Worm (Caenorhabditis elegans) whole organism, young adult: ENCODE results near the gene T28A11.2.

Experiments used
- B0019.2 ChIP-seq: fragments of 200-800 bp; sonication (Bioruptor generic); conservative IDR thresholded peaks from 2 replicates; pipeline ENCODE4 v1.3.6; 2022; ENCODE audit warnings: missing genetic modification reagents, missing genetic modification characterization, missing compliant biosample characterization
- B0035.1 ChIP-seq: sonication (generic microtip); optimal IDR thresholded peaks from 2 replicates; lab custom pipeline; 2016; ENCODE audit warnings: missing genetic modification characterization, mild to moderate bottlenecking, missing compliant biosample characterization, missing genotype, missing genetic modification reagents
- B0336.3 ChIP-seq: fragments of 200-800 bp; sonication (Bioruptor generic); IDR thresholded peaks from 2 replicates; pipeline ENCODE4 v1.3.6; 2022; ENCODE audit warnings: missing genetic modification characterization, missing compliant biosample characterization
- C06A6.2 ChIP-seq: fragments of 200-800 bp; sonication (Bioruptor generic); conservative IDR thresholded peaks from 2 replicates; pipeline ENCODE4 v1.3.6; 2022; ENCODE audit warnings: missing genetic modification characterization, missing compliant biosample characterization
- D2030.7 ChIP-seq: fragments of 200-800 bp; sonication (Bioruptor generic); IDR thresholded peaks from 2 replicates; pipeline ENCODE4 v1.3.6; 2022; ENCODE audit warnings: missing genetic modification reagents, missing genetic modification characterization, missing compliant biosample characterization
- F10E7.11 ChIP-seq: sonication (generic microtip); optimal IDR thresholded peaks from 2 replicates; lab custom pipeline; 2017; ENCODE audit warnings: mild to moderate bottlenecking, missing genetic modification characterization, moderate library complexity, missing compliant biosample characterization
- F57A8.1 ChIP-seq: fragments of 200-800 bp; sonication (Bioruptor generic); optimal IDR thresholded peaks from 2 replicates; lab custom pipeline; 2018; ENCODE audit warnings: mild to moderate bottlenecking, missing genetic modification characterization, moderate library complexity, missing compliant biosample characterization
- K11D2.4 ChIP-seq: fragments of 200-800 bp; sonication (Bioruptor generic); IDR thresholded peaks from 2 replicates; pipeline ENCODE4 v1.3.6; 2022; ENCODE audit warnings: missing genetic modification reagents, missing genetic modification characterization, missing compliant biosample characterization
- T07F8.4 ChIP-seq: sonication (generic microtip); optimal IDR thresholded peaks from 2 replicates; lab custom pipeline; 2016; ENCODE audit warnings: mild to moderate bottlenecking, missing genetic modification characterization, moderate library complexity, missing compliant biosample characterization
- Y53G8AR.9 ChIP-seq: fragments of 200-800 bp; sonication (Bioruptor generic); conservative IDR thresholded peaks from 2 replicates; pipeline ENCODE4 v1.3.6; 2022; ENCODE audit warnings: missing genetic modification reagents, missing genetic modification characterization, missing compliant biosample characterization
- Y56A3A.18 ChIP-seq: fragments of 200-800 bp; sonication (Bioruptor generic); IDR thresholded peaks from 2 replicates; pipeline ENCODE4 v1.3.6; 2022; ENCODE audit warnings: missing genetic modification reagents, missing genetic modification characterization, missing compliant biosample characterization
- Y79H2A.3 ChIP-seq: fragments of 200-800 bp; sonication (Bioruptor generic); conservative IDR thresholded peaks from 2 replicates; pipeline ENCODE4 v1.3.6; 2022; ENCODE audit warnings: missing genetic modification reagents, missing genetic modification characterization, missing compliant biosample characterization
- ZK185.1 ChIP-seq: sonication (generic microtip); optimal IDR thresholded peaks from 2 replicates; lab custom pipeline; 2016; ENCODE audit warnings: mild to moderate bottlenecking, missing genetic modification characterization, missing compliant biosample characterization; ENCODE audit not compliant: poor library complexity, severe bottlenecking
- bed-2 ChIP-seq: fragments of 200-800 bp; sonication (Bioruptor generic); IDR thresholded peaks from 2 replicates; pipeline ENCODE4 v1.3.6; 2022; ENCODE audit warnings: missing genetic modification reagents, missing genetic modification characterization, missing compliant biosample characterization
- ccch-3 ChIP-seq: fragments of 200-800 bp; sonication (Bioruptor generic); optimal IDR thresholded peaks from 2 replicates; lab custom pipeline; 2018; ENCODE audit warnings: mild to moderate bottlenecking, missing genetic modification characterization, missing compliant biosample characterization
- ceh-100 ChIP-seq: fragments of 200-800 bp; sonication (Bioruptor generic); IDR thresholded peaks from 2 replicates; pipeline ENCODE4 v1.3.6; 2022; ENCODE audit warnings: missing genetic modification reagents, missing genetic modification characterization, missing compliant biosample characterization
- ceh-27 ChIP-seq: fragments of 200-800 bp; sonication (Bioruptor generic); optimal IDR thresholded peaks from 2 replicates; lab custom pipeline; 2018; ENCODE audit warnings: mild to moderate bottlenecking, missing genetic modification characterization, moderate library complexity, missing compliant biosample characterization
- ceh-79 ChIP-seq: sonication (generic microtip); optimal IDR thresholded peaks from 2 replicates; lab custom pipeline; 2017; ENCODE audit warnings: mild to moderate bottlenecking, missing genetic modification characterization, missing compliant biosample characterization
- ceh-91 ChIP-seq: fragments of 200-800 bp; sonication (Bioruptor generic); IDR thresholded peaks from 2 replicates; pipeline ENCODE4 v1.3.6; 2022; ENCODE audit warnings: missing genetic modification reagents, missing genetic modification characterization, missing compliant biosample characterization
- chd-7 ChIP-seq: sonication (generic microtip); optimal IDR thresholded peaks from 2 replicates; lab custom pipeline; 2016; ENCODE audit warnings: mild to moderate bottlenecking, missing genetic modification characterization, moderate library complexity, missing compliant biosample characterization
- efl-1 ChIP-seq: fragments of 150-350 bp; optimal IDR thresholded peaks from 2 replicates; lab custom pipeline; 2014; ENCODE audit warnings: missing biosample characterization, missing genetic modification reagents, missing genetic modification characterization
- hlh-12 ChIP-seq: sonication (generic microtip); optimal IDR thresholded peaks from 2 replicates; lab custom pipeline; 2016; ENCODE audit warnings: missing genetic modification characterization, missing compliant biosample characterization
- hmg-1.2 ChIP-seq: fragments of 200-800 bp; sonication (Bioruptor generic); IDR thresholded peaks from 2 replicates; pipeline ENCODE4 v1.3.6; 2022; ENCODE audit warnings: missing genetic modification reagents, missing genetic modification characterization, missing compliant biosample characterization
- lag-1 ChIP-seq: fragments of 200-800 bp; sonication (Bioruptor generic); IDR thresholded peaks from 2 replicates; pipeline ENCODE4 v1.3.6; 2022; ENCODE audit warnings: missing genetic modification reagents, missing genetic modification characterization, missing compliant biosample characterization
- let-607 ChIP-seq, 2 experiments: fragments of 200-800 bp in 1 of 2; sonication (Bioruptor generic) in 1 of 2; sonication (generic microtip) in 1 of 2; optimal IDR thresholded peaks; 2 replicates each; lab custom pipeline; 2016 to 2018; ENCODE audit warnings: mild to moderate bottlenecking in 2 of 2, missing compliant biosample characterization in 2 of 2, missing genetic modification characterization in 2 of 2, moderate library complexity in 2 of 2, missing genotype in 1 of 2
- lin-54 ChIP-seq: fragments of 200-800 bp; sonication (Bioruptor generic); optimal IDR thresholded peaks from 2 replicates; lab custom pipeline; 2018; ENCODE audit warnings: mild to moderate bottlenecking, missing genetic modification characterization, missing compliant biosample characterization
- madf-6 ChIP-seq: fragments of 200-800 bp; sonication (Bioruptor generic); IDR thresholded peaks from 2 replicates; pipeline ENCODE4 v1.3.6; 2022; ENCODE audit warnings: missing genetic modification reagents, missing genetic modification characterization, missing compliant biosample characterization
- mcd-1 ChIP-seq: fragments of 200-800 bp; sonication (Bioruptor generic); IDR thresholded peaks from 2 replicates; pipeline ENCODE4 v1.3.6; 2022; ENCODE audit warnings: missing genetic modification reagents, missing genetic modification characterization, missing compliant biosample characterization
- nfya-2 ChIP-seq: fragments of 200-800 bp; sonication (Bioruptor generic); IDR thresholded peaks from 2 replicates; pipeline ENCODE4 v1.3.6; 2022; ENCODE audit warnings: missing genetic modification reagents, missing genetic modification characterization, missing compliant biosample characterization
- nhr-120 ChIP-seq: fragments of 200-800 bp; sonication (Bioruptor generic); IDR thresholded peaks from 2 replicates; pipeline ENCODE4 v1.3.6; 2022; ENCODE audit warnings: missing genetic modification characterization, missing compliant biosample characterization
- nhr-80 ChIP-seq: sonication (generic microtip); optimal IDR thresholded peaks from 2 replicates; lab custom pipeline; 2016; ENCODE audit warnings: missing genetic modification characterization, missing compliant biosample characterization
- nhr-90 ChIP-seq: sonication (generic microtip); optimal IDR thresholded peaks from 2 replicates; lab custom pipeline; 2016; ENCODE audit warnings: missing genotype, mild to moderate bottlenecking, missing genetic modification characterization, missing compliant biosample characterization
- rcor-1 ChIP-seq: fragments of 200-800 bp; sonication (Bioruptor generic); IDR thresholded peaks from 2 replicates; pipeline ENCODE4 v1.3.6; 2022; ENCODE audit warnings: missing genetic modification reagents, missing genetic modification characterization, missing compliant biosample characterization
- rpc-1 ChIP-seq, 2 experiments: fragments of 150-350 bp in 1 of 2; sonication (generic microtip) in 1 of 2; optimal IDR thresholded peaks; 2 replicates each; lab custom pipeline; 2014 to 2018; ENCODE audit warnings: missing biosample characterization in 1 of 2, missing genetic modification characterization in 1 of 2, missing genetic modification reagents in 1 of 2, missing genotype in 1 of 2
- sdz-38 ChIP-seq: sonication (generic microtip); optimal IDR thresholded peaks from 2 replicates; lab custom pipeline; 2016; ENCODE audit warnings: missing genotype, missing genetic modification characterization, missing compliant biosample characterization
- sea-2 ChIP-seq: fragments of 200-800 bp; sonication (Bioruptor generic); IDR thresholded peaks from 2 replicates; pipeline ENCODE4 v1.3.6; 2022; ENCODE audit warnings: missing genetic modification characterization, missing compliant biosample characterization
- sptf-2 ChIP-seq: fragments of 200-800 bp; sonication (Bioruptor generic); optimal IDR thresholded peaks from 2 replicates; lab custom pipeline; 2018; ENCODE audit warnings: mild to moderate bottlenecking, missing genetic modification characterization, missing compliant biosample characterization
- unc-130 ChIP-seq: sonication (generic microtip); optimal IDR thresholded peaks from 2 replicates; lab custom pipeline; 2016; ENCODE audit warnings: missing genetic modification reagents, missing genetic modification characterization, missing compliant biosample characterization
- unc-62 ChIP-seq: fragments of 150-350 bp; optimal IDR thresholded peaks from 2 replicates; lab custom pipeline; 2014; ENCODE audit warnings: missing biosample characterization, missing genetic modification reagents, missing genetic modification characterization
- zfh-2 ChIP-seq: fragments of 200-800 bp; sonication (Bioruptor generic); conservative IDR thresholded peaks from 2 replicates; pipeline ENCODE4 v1.3.6; 2022; ENCODE audit warnings: missing genetic modification reagents, missing genetic modification characterization, missing compliant biosample characterization
- ztf-26 ChIP-seq: sonication (generic microtip); optimal IDR thresholded peaks from 2 replicates; lab custom pipeline; 2017; ENCODE audit warnings: missing genetic modification characterization, missing compliant biosample characterization
- ztf-28 ChIP-seq: fragments of 200-800 bp; sonication (Bioruptor generic); IDR thresholded peaks from 2 replicates; pipeline ENCODE4 v1.3.6; 2022; ENCODE audit warnings: missing genetic modification reagents, missing genetic modification characterization, missing compliant biosample characterization

T28A11.2 gene

ce11 chrV:3280009-3280408 is at the start of gene T28A11.2:
TSS of gene T28A11.2 (plus strand) at chrV:3280379.
- no peak for TF ChIP-seq hmg-1.2 (GFP tag; lab: Robert Waterston, UW)
- TF ChIP-seq nhr-120 (GFP tag; lab: Robert Waterston, UW), result no peak
- TF ChIP-seq ZK185.1 (tag; lab: Kevin White, UChicago), result no peak
- no peak for TF ChIP-seq T07F8.4 (tag; lab: Kevin White, UChicago)
- no peak for TF ChIP-seq let-607 (tag; optimal IDR thresholded peaks at IDR 0.05; lab: Kevin White, UChicago)
- TF ChIP-seq F10E7.11 (tag; lab: Kevin White, UChicago), result no peak
- TF ChIP-seq ceh-27, result no peak
- TF ChIP-seq efl-1, result no peak
- TF ChIP-seq unc-130 (GFP tag; lab: Kevin White, UChicago), result no peak
- no peak for TF ChIP-seq ztf-26
- no peak for TF ChIP-seq ccch-3 (GFP tag; lab: Kevin White, UChicago)
- TF ChIP-seq sptf-2 (GFP tag; lab: Kevin White, UChicago), result no peak
- no peak for TF ChIP-seq B0019.2
- TF ChIP-seq, all 124 proteins: peak for 0

DNA sequence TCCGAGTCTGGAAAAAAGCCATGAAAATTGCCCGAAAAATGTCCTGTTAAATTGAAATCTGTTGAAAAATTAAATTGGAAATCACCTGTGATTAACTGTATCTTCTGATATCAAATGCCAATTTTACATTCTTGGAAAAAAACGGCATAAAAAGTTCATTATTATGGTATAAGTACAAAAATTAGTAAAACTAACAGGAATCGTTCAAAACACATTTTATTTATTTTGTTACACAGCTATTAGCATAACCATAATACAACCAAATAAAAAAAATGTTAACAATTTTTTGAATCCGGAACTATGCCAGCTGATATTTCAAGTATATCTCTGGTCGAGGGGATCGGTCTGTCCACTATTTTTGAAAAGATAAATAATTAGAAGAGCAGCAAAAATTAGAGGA is 49.6 kb upstream of the T28A11.2 start, which contains the start of gene K08D9.10:
Gene K08D9.10 (plus strand): TSS at position 301 of the 400 bp plus-strand sequence.
- TF ChIP-seq nhr-80 (tag; lab: Kevin White, UChicago) (no peak), F57A8.1 (GFP tag; lab: Kevin White, UChicago) (no peak), D2030.7 (GFP tag; lab: Robert Waterston, UW) (no peak), Y79H2A.3 (GFP tag; lab: Robert Waterston, UW) (no peak), lag-1 (no peak), ceh-91 (GFP tag; lab: Robert Waterston, UW) (no peak), nfya-2 (no peak), sdz-38 (no peak), sea-2 (GFP tag; lab: Robert Waterston, UW) (no peak), B0035.1 (no peak), C06A6.2 (GFP tag; lab: Robert Waterston, UW) (no peak), ceh-79 (tag; lab: Kevin White, UChicago) (no peak), ceh-100 (GFP tag; lab: Robert Waterston, UW) (no peak), unc-130 (GFP tag; lab: Kevin White, UChicago) (no peak)
- TF ChIP-seq, all 124 proteins: peak for 0

- TF ChIP-seq rpc-1 (optimal IDR thresholded peaks at IDR 0.05; lab: Kevin White, UChicago) (no peak), rpc-1 (tag; optimal IDR thresholded peaks at IDR 0.05; lab: Kevin White, UChicago) (no peak), B0019.2 (no peak), ceh-27 (no peak)
- TF ChIP-seq, all 124 proteins: peak for 0
Observed at ce11 chrV:3234887-3235286, 45.3 kb upstream of the T28A11.2 start, which contains the start of gene K08D9.6. TSS of gene K08D9.6 (minus strand) at chrV:3234987.

ce11 chrV:3236610-3237009 is 43.6 kb upstream of the T28A11.2 start, which contains the start of the genes K08D9.9 and str-16:
TSS of gene K08D9.9 (minus strand) at chrV:3236710.
TSS of gene str-16 (plus strand) at chrV:3236875.
- no peak for TF ChIP-seq zfh-2 (GFP tag; lab: Robert Waterston, UW)
- TF ChIP-seq Y56A3A.18 (GFP tag; lab: Robert Waterston, UW), result no peak
- no peak for TF ChIP-seq chd-7
- TF ChIP-seq nhr-90 (tag; lab: Kevin White, UChicago), result no peak
- TF ChIP-seq B0336.3 (GFP tag; lab: Robert Waterston, UW), result no peak
- TF ChIP-seq lin-54 (GFP tag; lab: Kevin White, UChicago), result no peak
- no peak for TF ChIP-seq Y53G8AR.9 (GFP tag; lab: Robert Waterston, UW)
- no peak for TF ChIP-seq B0035.1
- TF ChIP-seq hlh-12 (tag; lab: Kevin White, UChicago), result no peak
- no peak for TF ChIP-seq ztf-28 (GFP tag; lab: Robert Waterston, UW)
- no peak for TF ChIP-seq bed-2 (GFP tag; lab: Robert Waterston, UW)
- TF ChIP-seq rcor-1, result no peak
- no peak for TF ChIP-seq K11D2.4 (GFP tag; lab: Robert Waterston, UW)
- no peak for TF ChIP-seq unc-62 (GFP tag; lab: Kevin White, UChicago)
- no peak for TF ChIP-seq mcd-1 (GFP tag; lab: Robert Waterston, UW)
- no peak for TF ChIP-seq madf-6 (GFP tag; lab: Robert Waterston, UW)
